Fruit fly (Drosophila melanogaster) whole organism, embryonic: ENCODE measurements around the gene CG18269.

ENCODE experiments used
- CG11456 ChIP-seq: fragments of 200-800 bp; sonication (Bioruptor generic); IDR thresholded peaks from 3 replicates; pipeline ENCODE4 v1.3.6; 2022; ENCODE audit warnings: missing biosample characterization, missing genetic modification characterization
- CG11560 ChIP-seq: fragments of 200-800 bp; sonication (Bioruptor generic); IDR thresholded peaks from 3 replicates; pipeline ENCODE4 v1.3.6; 2022; ENCODE audit warnings: missing biosample characterization, missing genetic modification characterization
- CG14014 ChIP-seq: fragments of 200-800 bp; sonication (Bioruptor generic); IDR thresholded peaks from 2 replicates; pipeline ENCODE4 v1.3.6; 2022; ENCODE audit warnings: missing biosample characterization, missing genetic modification characterization
- CG14050 ChIP-seq: fragments of 200-800 bp; sonication (Bioruptor generic); IDR thresholded peaks from 3 replicates; pipeline ENCODE4 v1.3.6; 2022; ENCODE audit warnings: missing biosample characterization, missing genetic modification characterization
- CG1603 ChIP-seq: fragments of 200-800 bp; sonication (Bioruptor generic); optimal IDR thresholded peaks from 2 replicates; lab custom pipeline; 2019; ENCODE audit warnings: missing biosample characterization, mild to moderate bottlenecking, missing genetic modification characterization, moderate library complexity
- CG17612 ChIP-seq: fragments of 200-800 bp; sonication (Bioruptor generic); IDR thresholded peaks from 2 replicates; pipeline ENCODE4 v1.3.6; 2022; ENCODE audit warnings: missing biosample characterization, missing genetic modification characterization
- CG18599 ChIP-seq: fragments of 200-800 bp; sonication (Bioruptor generic); optimal IDR thresholded peaks from 3 replicates; lab custom pipeline; 2017; ENCODE audit warnings: missing biosample characterization, missing genetic modification characterization, mild to moderate bottlenecking, moderate library complexity, missing genetic modification reagents
- CG3065 ChIP-seq: fragments of 200-800 bp; sonication (Bioruptor generic); optimal IDR thresholded peaks from 2 replicates; lab custom pipeline; 2016; ENCODE audit warnings: missing biosample characterization, missing genetic modification characterization
- CG32772 ChIP-seq: fragments of 200-800 bp; sonication (Bioruptor generic); IDR thresholded peaks from 2 replicates; pipeline ENCODE4 v1.3.6; 2022; ENCODE audit warnings: missing biosample characterization, missing genetic modification characterization
- CG3281 ChIP-seq: fragments of 200-800 bp; sonication (Bioruptor generic); optimal IDR thresholded peaks from 3 replicates; lab custom pipeline; 2017; ENCODE audit warnings: missing biosample characterization, mild to moderate bottlenecking, missing genetic modification characterization
- CG34422 ChIP-seq: fragments of 200-800 bp; sonication (Bioruptor generic); IDR thresholded peaks from 3 replicates; pipeline ENCODE4 v1.3.6; 2022; ENCODE audit warnings: missing biosample characterization, missing genetic modification characterization
- CG7357 ChIP-seq: fragments of 200-800 bp; sonication (Bioruptor generic); IDR thresholded peaks from 3 replicates; pipeline ENCODE4 v1.3.6; 2022; ENCODE audit warnings: missing biosample characterization, missing genetic modification characterization
- CG8765 ChIP-seq: fragments of 200-800 bp; sonication (Bioruptor generic); IDR thresholded peaks from 2 replicates; pipeline ENCODE4 v1.3.6; 2022; ENCODE audit warnings: missing biosample characterization, missing genetic modification characterization
- CG9932 ChIP-seq: fragments of 200-800 bp; sonication (Bioruptor generic); IDR thresholded peaks from 2 replicates; pipeline ENCODE4 v1.3.6; 2022; ENCODE audit warnings: missing biosample characterization, missing genetic modification characterization
- CkIIα-i1 ChIP-seq: fragments of 200-800 bp; sonication (Bioruptor generic); IDR thresholded peaks from 2 replicates; pipeline ENCODE4 v1.3.6; 2022; ENCODE audit warnings: missing biosample characterization, missing genetic modification characterization
- D19A ChIP-seq: fragments of 200-800 bp; optimal IDR thresholded peaks from 3 replicates; lab custom pipeline; 2019; ENCODE audit warnings: missing biosample characterization, mild to moderate bottlenecking, missing genetic modification characterization, moderate library complexity
- Dek ChIP-seq: fragments of 200-800 bp; sonication (Bioruptor generic); optimal IDR thresholded peaks from 3 replicates; lab custom pipeline; 2019; ENCODE audit warnings: missing biosample characterization, mild to moderate bottlenecking, missing genetic modification characterization, moderate library complexity
- Doc2 ChIP-seq: fragments of 200-800 bp; sonication (Bioruptor generic); IDR thresholded peaks from 2 replicates; pipeline ENCODE4 v1.3.6; 2022; ENCODE audit warnings: missing biosample characterization, missing genetic modification characterization
- Gug ChIP-seq: fragments of 200-800 bp; sonication (Bioruptor generic); IDR thresholded peaks from 4 replicates; pipeline ENCODE4 v1.3.6; 2022; ENCODE audit warnings: missing biosample characterization, missing genetic modification characterization
- HHEX ChIP-seq: fragments of 200-800 bp; sonication (Bioruptor generic); optimal IDR thresholded peaks from 3 replicates; lab custom pipeline; 2017; ENCODE audit warnings: missing biosample characterization, mild to moderate bottlenecking, missing genetic modification characterization, missing genetic modification reagents
- HLH54F ChIP-seq: fragments of 200-800 bp; sonication (Bioruptor generic); optimal IDR thresholded peaks from 3 replicates; lab custom pipeline; 2016; ENCODE audit warnings: missing biosample characterization, missing genetic modification characterization
- NC2β ChIP-seq: fragments of 200-800 bp; sonication (Bioruptor generic); optimal IDR thresholded peaks from 2 replicates; lab custom pipeline; 2016; ENCODE audit warnings: missing biosample characterization, missing genetic modification characterization
- Neu2 ChIP-seq: fragments of 200-800 bp; sonication (Bioruptor generic); optimal IDR thresholded peaks from 3 replicates; lab custom pipeline; 2016; ENCODE audit warnings: missing biosample characterization, missing genetic modification characterization, borderline replicate concordance
- Nf-YC ChIP-seq: fragments of 200-800 bp; optimal IDR thresholded peaks from 3 replicates; lab custom pipeline; 2019; ENCODE audit warnings: missing biosample characterization, mild to moderate bottlenecking, missing genetic modification characterization, moderate library complexity
- Oaz ChIP-seq: fragments of 200-800 bp; sonication (Bioruptor generic); IDR thresholded peaks from 2 replicates; pipeline ENCODE4 v1.3.6; 2022; ENCODE audit warnings: missing biosample characterization, missing genetic modification characterization
- Ptx1 ChIP-seq: fragments of 200-800 bp; sonication (Bioruptor generic); IDR thresholded peaks from 2 replicates; pipeline ENCODE4 v1.3.6; 2022; ENCODE audit warnings: missing biosample characterization, missing genetic modification characterization
- Rfx ChIP-seq: fragments of 200-800 bp; sonication (Bioruptor generic); IDR thresholded peaks from 2 replicates; pipeline ENCODE4 v1.3.6; 2022; ENCODE audit warnings: missing biosample characterization, missing genetic modification characterization
- Sox102F ChIP-seq: fragments of 200-800 bp; sonication (Bioruptor generic); optimal IDR thresholded peaks from 2 replicates; lab custom pipeline; 2018; ENCODE audit warnings: missing biosample characterization, mild to moderate bottlenecking, missing genetic modification characterization, moderate library complexity
- Spps ChIP-seq: fragments of 200-800 bp; sonication (Bioruptor generic); optimal IDR thresholded peaks from 2 replicates; lab custom pipeline; 2018; ENCODE audit warnings: missing biosample characterization, mild to moderate bottlenecking, missing genetic modification characterization
- Trl ChIP-seq, 3 experiments: fragments of >200 bp in 2 of 3; fragments of 200-800 bp in 1 of 3; sonication (Bioruptor generic) in 1 of 3; optimal IDR thresholded peaks; 2 replicates in 1 of 3; 3 replicates in 2 of 3; lab custom pipeline; 2016 to 2017; ENCODE audit warnings: missing biosample characterization in 1 of 3, missing genetic modification characterization in 1 of 3
- bsh ChIP-seq, 2 experiments: fragments of 200-800 bp; sonication (Bioruptor generic); optimal IDR thresholded peaks; 2 replicates each; lab custom pipeline; 2017 to 2018; ENCODE audit warnings: mild to moderate bottlenecking in 2 of 2, missing biosample characterization in 2 of 2, missing genetic modification characterization in 2 of 2, moderate library complexity in 1 of 2
- cg ChIP-seq: fragments of 200-800 bp; sonication (Bioruptor generic); optimal IDR thresholded peaks from 3 replicates; lab custom pipeline; 2019; ENCODE audit warnings: missing biosample characterization, mild to moderate bottlenecking, missing genetic modification characterization, moderate library complexity
- chif ChIP-seq, 2 experiments: fragments of 200-800 bp; sonication (Bioruptor generic); optimal IDR thresholded peaks; 3 replicates each; lab custom pipeline; 2016; ENCODE audit warnings: missing biosample characterization in 2 of 2, missing genetic modification characterization in 2 of 2
- crol ChIP-seq: fragments of 200-800 bp; sonication (Bioruptor generic); IDR thresholded peaks from 2 replicates; pipeline ENCODE4 v1.3.6; 2022; ENCODE audit warnings: missing biosample characterization, missing genetic modification characterization
- dysf ChIP-seq: fragments of 200-800 bp; sonication (Bioruptor generic); IDR thresholded peaks from 3 replicates; pipeline ENCODE4 v1.3.6; 2022; ENCODE audit warnings: missing biosample characterization, missing genetic modification characterization
- ems ChIP-seq: fragments of 200-800 bp; sonication (Bioruptor generic); optimal IDR thresholded peaks from 3 replicates; lab custom pipeline; 2016; ENCODE audit warnings: missing biosample characterization, missing genetic modification characterization
- fd96Cb ChIP-seq: fragments of 200-800 bp; sonication (Bioruptor generic); optimal IDR thresholded peaks from 2 replicates; lab custom pipeline; 2018; ENCODE audit warnings: missing biosample characterization, mild to moderate bottlenecking, missing genetic modification characterization, moderate library complexity
- gro ChIP-seq: fragments of 200-800 bp; sonication (Bioruptor generic); optimal IDR thresholded peaks from 2 replicates; lab custom pipeline; 2016; ENCODE audit warnings: missing biosample characterization, missing genetic modification characterization
- hth ChIP-seq: fragments of >200 bp; optimal IDR thresholded peaks from 2 replicates; lab custom pipeline; 2017; ENCODE audit warnings: inconsistent platforms
- kni ChIP-seq: fragments of 200-800 bp; sonication (Bioruptor generic); optimal IDR thresholded peaks from 3 replicates; lab custom pipeline; 2017; ENCODE audit warnings: mild to moderate bottlenecking, missing biosample characterization, missing genetic modification reagents, missing genetic modification characterization
- pb ChIP-seq: fragments of 200-800 bp; sonication (Bioruptor generic); optimal IDR thresholded peaks from 3 replicates; lab custom pipeline; 2016; ENCODE audit warnings: missing biosample characterization, missing genetic modification characterization
- peb ChIP-seq: fragments of 200-800 bp; sonication (Bioruptor generic); IDR thresholded peaks from 2 replicates; pipeline ENCODE4 v1.3.6; 2022; ENCODE audit warnings: missing biosample characterization, missing genetic modification characterization
- prd ChIP-seq, 3 experiments: fragments of >200 bp in 2 of 3; fragments of 200-800 bp in 1 of 3; sonication (Bioruptor generic) in 1 of 3; optimal IDR thresholded peaks in 2 of 3; IDR thresholded peaks in 1 of 3; 2 replicates in 2 of 3; 3 replicates in 1 of 3; pipeline versions ENCODE4 v1.3.6 to Lab custom; 2017 to 2022; ENCODE audit warnings: missing biosample characterization in 1 of 3, missing genetic modification characterization in 1 of 3
- ranshi ChIP-seq: fragments of 200-800 bp; sonication (Bioruptor generic); IDR thresholded peaks from 2 replicates; pipeline ENCODE4 v1.3.6; 2022; ENCODE audit warnings: missing biosample characterization, missing genetic modification characterization
- sens ChIP-seq: fragments of 200-800 bp; sonication (Bioruptor generic); peaks from one replicate; lab custom pipeline; 2016; ENCODE audit warnings: missing biosample characterization, missing genetic modification characterization
- slbo ChIP-seq: fragments of 200-800 bp; sonication (Bioruptor generic); IDR thresholded peaks from 2 replicates; pipeline ENCODE4 v1.3.6; 2022; ENCODE audit warnings: missing biosample characterization, missing genetic modification characterization
- sqz ChIP-seq: fragments of 200-800 bp; sonication (Bioruptor generic); optimal IDR thresholded peaks from 3 replicates; lab custom pipeline; 2018; ENCODE audit warnings: missing biosample characterization, mild to moderate bottlenecking, missing genetic modification characterization
- unc-4 ChIP-seq: fragments of 200-800 bp; sonication (Bioruptor generic); IDR thresholded peaks from 2 replicates; pipeline ENCODE4 v1.3.6; 2022; ENCODE audit warnings: missing biosample characterization, missing genetic modification characterization; ENCODE audit not compliant: partially characterized antibody
- wor ChIP-seq: fragments of 200-800 bp; sonication (Bioruptor generic); IDR thresholded peaks from 2 replicates; pipeline ENCODE4 v1.3.6; 2022; ENCODE audit warnings: missing biosample characterization, missing genetic modification characterization
- zfh1 ChIP-seq: fragments of 200-800 bp; sonication (Bioruptor generic); IDR thresholded peaks from 3 replicates; pipeline ENCODE4 v1.3.6; 2022; ENCODE audit warnings: missing biosample characterization, missing genetic modification characterization

CG18269 gene

dm6 chr2L:5569503-5569902, 17.9 kb downstream of the CG18269 start (continued):
- TF ChIP-seq slbo (peak; percentile 71), Ptx1 (GFP tag; lab: Robert Waterston, UW) (peak; percentile 54; the same call in 1 of the 2 replicates), wor (GFP tag; lab: Robert Waterston, UW) (no peak), chif (GFP tag; optimal IDR thresholded peaks at IDR 0.05; lab: Kevin White, UChicago) (no peak), bsh (GFP tag; optimal IDR thresholded peaks at IDR 0.05; lab: Kevin White, UChicago) (no peak), Gug (GFP tag; lab: Robert Waterston, UW) (0 out of 4 replicates have a peak, but pooled peaks have one; percentile 17), NC2β (no peak), crol (GFP tag; lab: Robert Waterston, UW) (no peak), CG18599 (GFP tag; lab: Kevin White, UChicago) (peak; percentile 70), CG3065 (GFP tag; lab: Kevin White, UChicago) (no peak), sqz (GFP tag; lab: Kevin White, UChicago) (no peak), Sox102F (peak; percentile 45), fd96Cb (peak; percentile 4), unc-4 (GFP tag; lab: Robert Waterston, UW) (no peak), hth (no peak), CkIIα-i1 (GFP tag; lab: Robert Waterston, UW) (no peak), CG8765 (GFP tag; lab: Robert Waterston, UW) (no peak), Rfx (GFP tag; lab: Robert Waterston, UW) (peak; percentile 70), zfh1 (GFP tag; lab: Robert Waterston, UW) (0 out of 3 replicates have a peak, but pooled peaks have one; percentile 46), ranshi (GFP tag; lab: Robert Waterston, UW) (peak; percentile 10; the same call in 1 of the 2 replicates), CG11560 (tag; lab: Robert Waterston, UW) (0 out of 3 replicates have a peak, but pooled peaks have one; percentile 34), CG34422 (GFP tag; lab: Robert Waterston, UW) (no peak), D19A (tag; lab: Kevin White, UChicago) (peak; percentile 84), CG3281 (GFP tag; lab: Kevin White, UChicago) (peak; percentile 34), prd (optimal IDR thresholded peaks at IDR 0.05; lab: Kevin White, UChicago) (no peak), prd (GFP tag; IDR thresholded peaks at IDR 0.05; lab: Robert Waterston, UW) (peak; percentile 27; the same call in 1 of the 3 replicates), peb (GFP tag; lab: Robert Waterston, UW) (no peak), pb (GFP tag; lab: Kevin White, UChicago) (no peak), gro (GFP tag; lab: Kevin White, UChicago) (no peak), CG14050 (GFP tag; lab: Robert Waterston, UW) (no peak), CG17612 (GFP tag; lab: Robert Waterston, UW) (0 out of 2 replicates have a peak, but pooled peaks have one; percentile 28), Neu2 (GFP tag; lab: Kevin White, UChicago) (no peak), Oaz (GFP tag; lab: Robert Waterston, UW) (peak; percentile 33; the same call in 1 of the 2 replicates), CG9932 (GFP tag; lab: Robert Waterston, UW) (peak; percentile 58), kni (GFP tag; lab: Kevin White, UChicago) (no peak), sens (GFP tag; lab: Kevin White, UChicago) (no peak), dysf (GFP tag; lab: Robert Waterston, UW) (peak; percentile 57; the same call in 2 of the 3 replicates), CG7357 (GFP tag; lab: Robert Waterston, UW) (0 out of 3 replicates have a peak, but pooled peaks have one; percentile 19), ems (GFP tag; lab: Kevin White, UChicago) (no peak), cg (GFP tag; lab: Kevin White, UChicago) (peak; percentile 7), HHEX (peak; percentile 24), CG14014 (peak; percentile 64; the same call in 1 of the 2 replicates), CG11456 (0 out of 3 replicates have a peak, but pooled peaks have one; percentile 43), CG1603 (tag; lab: Kevin White, UChicago) (no peak), Nf-YC (no peak), Trl (optimal IDR thresholded peaks at IDR 0.05; lab: Kevin White, UChicago) (no peak), Trl (GFP tag; optimal IDR thresholded peaks at IDR 0.05; lab: Kevin White, UChicago) (peak; percentile 30), Dek (tag; lab: Kevin White, UChicago) (peak; percentile 22), Doc2 (GFP tag; lab: Robert Waterston, UW) (0 out of 2 replicates have a peak, but pooled peaks have one; percentile 13), HLH54F (GFP tag; lab: Kevin White, UChicago) (peak; percentile 17), CG32772 (GFP tag; lab: Robert Waterston, UW) (peak; percentile 44), Spps (tag; lab: Kevin White, UChicago) (no peak)
